Worm (Caenorhabditis elegans) whole organism, L4/young adult: Measurements from ENCODE around the gene nhr-28.
A peak's percentile ranks its signal among the peaks of the same experiment; 100 is the strongest.

ENCODE experiments used
- W03F9.2 ChIP-seq: fragments of 150-350 bp; optimal IDR thresholded peaks from 2 replicates; lab custom pipeline; 2014; ENCODE audit warnings: missing biosample characterization, missing genetic modification characterization
- dao-5 ChIP-seq: sonication (generic microtip); optimal IDR thresholded peaks from 2 replicates; lab custom pipeline; 2016; ENCODE audit warnings: missing genotype, missing genetic modification characterization, moderate library complexity, missing compliant biosample characterization
- him-1 ChIP-seq: sonication (generic microtip); optimal IDR thresholded peaks from 2 replicates; lab custom pipeline; 2016; ENCODE audit warnings: missing genotype, missing genetic modification reagents, missing genetic modification characterization, missing compliant biosample characterization

Gene nhr-28

DNA sequence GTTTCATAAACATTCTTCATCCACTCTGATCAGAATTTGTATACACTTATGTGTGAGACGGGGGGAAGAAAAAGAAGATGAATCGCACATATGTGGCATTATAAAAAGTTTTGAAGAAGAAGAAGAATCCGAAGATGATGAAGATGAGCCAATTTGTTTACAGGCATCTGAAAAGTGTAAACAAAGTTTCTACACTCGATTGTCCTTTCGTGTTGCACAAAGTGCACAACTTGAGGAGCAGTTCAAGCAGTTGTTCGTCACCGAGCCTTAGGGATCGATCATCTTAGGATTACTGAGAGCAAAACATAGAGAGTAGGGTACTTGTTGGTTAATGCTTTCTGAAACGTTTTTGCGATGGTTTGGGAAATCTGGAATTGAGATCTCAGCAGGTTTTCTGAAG is 36.3 kb downstream of the nhr-28 start:
- no peak for TF ChIP-seq dao-5 (tag; lab: Kevin White, UChicago)
- no peak for TF ChIP-seq him-1 (tag; lab: Kevin White, UChicago)
- TF ChIP-seq W03F9.2 = no peak

DNA sequence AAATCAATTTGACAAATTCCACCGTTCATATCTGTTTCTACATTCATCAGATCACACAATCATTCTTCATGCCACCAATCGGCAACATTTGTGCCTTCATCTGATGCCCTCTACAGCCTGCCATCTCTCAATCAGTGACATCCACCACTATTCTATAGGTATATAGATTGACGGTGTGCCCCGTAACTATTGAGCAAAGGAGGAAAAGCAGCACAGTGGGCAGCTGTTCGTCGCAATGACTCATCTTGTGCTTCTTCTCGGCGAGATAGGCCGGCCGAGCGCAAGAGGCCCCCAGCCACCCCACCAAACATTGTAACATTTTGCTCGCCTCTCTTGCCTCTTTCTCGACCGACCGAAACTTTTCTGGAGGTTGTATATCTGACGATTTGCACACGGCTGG is 37.3 kb downstream of the nhr-28 start:
- TF ChIP-seq W03F9.2 (no peak), him-1 (tag; lab: Kevin White, UChicago) (no peak), dao-5 (tag; lab: Kevin White, UChicago) (no peak)

DNA sequence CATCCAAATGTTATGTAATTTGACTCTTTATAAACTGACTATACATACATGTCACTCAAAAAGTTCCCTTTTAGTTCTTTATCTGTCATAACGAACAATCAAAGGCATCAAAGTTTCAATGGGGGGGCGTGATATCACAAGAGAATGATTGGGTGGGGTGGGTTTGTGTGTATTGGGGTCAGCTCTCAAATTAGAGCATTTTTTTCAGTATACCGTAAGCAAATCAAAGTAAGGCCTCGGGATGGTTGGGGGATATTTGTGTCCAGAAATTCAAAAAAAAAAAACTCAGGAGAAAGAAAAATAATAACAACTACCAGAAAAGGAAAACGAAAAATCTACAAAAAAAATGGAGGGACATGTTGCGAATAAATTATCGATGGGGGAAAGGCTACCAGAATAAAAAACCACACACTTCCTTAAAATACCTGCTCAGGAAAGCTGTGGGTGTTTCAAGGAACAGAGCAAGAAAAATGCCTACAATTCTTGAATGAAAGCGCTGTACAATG is 43.7 kb downstream of the nhr-28 start, which contains the start of gene F01G12.18:
TSS of gene F01G12.18 (minus strand) at position 51 of the 506 bp plus-strand sequence.
- TF ChIP-seq him-1 (tag; lab: Kevin White, UChicago) (no peak), dao-5 (tag; lab: Kevin White, UChicago) (no peak), W03F9.2 (no peak)

DNA sequence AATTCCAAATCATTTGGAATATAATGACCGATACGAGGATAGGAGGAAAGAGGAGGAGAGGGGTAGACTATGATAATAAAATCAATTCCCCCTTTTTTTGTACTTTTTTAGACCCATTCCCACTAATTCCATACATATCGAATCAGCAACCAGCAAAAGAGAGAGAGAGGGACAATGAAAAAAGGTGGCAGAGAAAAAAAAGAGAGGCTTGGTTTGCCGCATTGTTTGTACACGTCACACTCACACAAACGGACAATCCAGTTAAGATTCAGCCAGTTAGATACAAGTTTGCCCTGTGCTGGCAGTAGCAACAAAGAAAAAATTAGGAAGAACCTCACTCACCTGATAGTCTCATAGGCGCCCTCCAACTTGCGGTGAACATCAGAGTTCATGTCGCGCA is 46.1 kb downstream of the nhr-28 start:
- TF ChIP-seq him-1 (tag; lab: Kevin White, UChicago) (no peak), W03F9.2 (no peak), dao-5 (tag; lab: Kevin White, UChicago) (no peak)

DNA sequence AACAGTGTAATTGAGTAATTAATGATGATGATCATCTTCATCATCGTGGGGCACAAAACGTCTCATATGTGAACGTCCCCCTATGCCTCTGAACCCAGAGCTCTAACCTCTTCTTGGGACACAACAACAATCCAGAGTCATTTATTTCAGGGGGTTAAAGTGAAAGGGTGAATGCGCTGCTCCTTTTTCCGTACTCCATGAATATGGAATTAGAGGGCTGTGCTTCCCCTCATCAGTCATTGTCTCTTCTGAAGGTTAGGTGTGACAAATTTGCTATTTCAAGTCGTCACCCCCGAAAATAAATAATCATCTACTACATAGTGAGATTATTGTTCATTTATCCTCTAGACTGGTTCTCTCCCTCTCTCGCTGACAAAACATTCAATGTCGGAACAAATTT is 47.5 kb downstream of the nhr-28 start:
- TF ChIP-seq dao-5 (tag; lab: Kevin White, UChicago) = no peak

DNA sequence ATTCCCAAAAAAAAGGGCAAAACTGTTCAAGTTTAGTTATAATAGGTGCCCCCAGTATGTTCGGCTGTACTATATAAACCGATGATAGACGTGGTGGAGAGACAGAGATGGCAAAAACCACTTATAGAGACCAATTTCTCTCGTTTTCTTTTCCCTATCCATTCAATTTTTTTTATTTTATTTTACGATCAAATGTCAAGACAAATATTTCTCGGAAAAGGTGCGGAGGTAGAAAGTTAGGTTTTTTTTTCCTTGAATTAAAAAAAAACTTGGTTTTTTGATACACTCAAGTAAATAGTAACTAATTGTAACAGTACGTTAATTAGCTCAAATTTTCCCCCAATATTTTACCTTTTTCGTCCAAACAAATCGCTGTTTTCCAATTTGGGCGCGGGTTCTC is 48.0 kb downstream of the nhr-28 start:
- TF ChIP-seq him-1 (tag; lab: Kevin White, UChicago) (no peak), dao-5 (tag; lab: Kevin White, UChicago) (no peak), W03F9.2 (no peak)

DNA sequence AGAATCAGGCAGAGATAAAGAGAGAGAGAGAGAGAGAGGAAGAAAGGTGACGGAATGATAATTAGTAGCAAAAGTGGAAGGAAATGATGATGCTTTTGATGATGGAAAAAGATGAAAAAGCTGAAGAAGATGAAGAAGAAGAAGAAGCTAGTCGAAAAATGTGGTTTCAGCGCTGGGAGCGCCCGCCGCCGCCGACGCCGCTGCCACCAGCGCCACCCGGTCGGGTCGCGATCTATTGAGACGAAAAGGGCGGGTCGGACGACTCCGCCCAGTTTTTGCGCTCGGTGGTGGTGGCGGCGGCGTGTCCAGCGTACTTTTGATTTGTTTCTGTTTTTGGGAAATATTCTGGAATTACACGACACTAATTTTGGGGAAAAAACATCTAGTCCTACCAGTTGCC is 48.6 kb downstream of the nhr-28 start:
- TF ChIP-seq W03F9.2 (no peak), him-1 (tag; lab: Kevin White, UChicago) (no peak), dao-5 (tag; lab: Kevin White, UChicago) (no peak)

DNA sequence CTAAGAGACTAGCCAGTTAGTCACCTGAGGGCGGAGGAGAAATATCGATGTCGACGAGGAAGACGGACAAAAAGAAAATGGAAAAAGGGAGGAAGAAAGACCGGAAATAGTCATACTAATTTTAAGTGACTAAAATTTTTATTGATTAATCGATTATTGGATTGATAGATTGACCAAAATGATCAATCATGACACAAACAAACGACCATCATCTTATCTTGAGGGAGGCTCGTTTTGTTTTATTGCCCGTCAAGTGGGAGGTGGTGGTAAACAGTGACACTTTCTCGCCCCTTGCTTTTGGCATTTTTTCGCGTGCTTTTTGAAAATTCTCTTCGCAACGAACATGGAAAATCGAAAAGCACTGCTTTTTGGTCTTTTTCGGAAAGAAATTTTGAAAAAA is 50.0 kb downstream of the nhr-28 start:
- TF ChIP-seq W03F9.2 = peak; percentile 3
- no peak for TF ChIP-seq dao-5 (tag; lab: Kevin White, UChicago)

DNA sequence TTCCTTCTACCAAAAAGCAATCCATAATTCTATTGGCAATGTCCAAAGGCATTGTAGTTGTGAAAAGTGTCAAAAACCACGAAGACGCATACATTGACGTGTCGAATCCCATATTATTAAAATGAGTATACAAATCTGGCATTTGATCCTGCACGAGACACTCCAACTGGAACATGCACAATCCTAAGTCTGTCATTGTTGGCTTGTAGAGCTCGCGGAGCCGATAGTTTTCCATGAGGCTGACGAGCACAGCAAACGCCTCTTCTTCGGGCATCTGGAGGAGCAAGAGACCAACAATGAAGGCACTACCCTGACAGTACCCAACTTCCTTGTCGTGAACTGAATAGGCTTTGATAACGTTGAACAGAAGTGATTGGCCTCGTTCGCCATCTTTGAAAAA is 51.9 kb downstream of the nhr-28 start:
- no peak for TF ChIP-seq dao-5 (tag; lab: Kevin White, UChicago)
- no peak for TF ChIP-seq W03F9.2
- no peak for TF ChIP-seq him-1 (tag; lab: Kevin White, UChicago)

DNA sequence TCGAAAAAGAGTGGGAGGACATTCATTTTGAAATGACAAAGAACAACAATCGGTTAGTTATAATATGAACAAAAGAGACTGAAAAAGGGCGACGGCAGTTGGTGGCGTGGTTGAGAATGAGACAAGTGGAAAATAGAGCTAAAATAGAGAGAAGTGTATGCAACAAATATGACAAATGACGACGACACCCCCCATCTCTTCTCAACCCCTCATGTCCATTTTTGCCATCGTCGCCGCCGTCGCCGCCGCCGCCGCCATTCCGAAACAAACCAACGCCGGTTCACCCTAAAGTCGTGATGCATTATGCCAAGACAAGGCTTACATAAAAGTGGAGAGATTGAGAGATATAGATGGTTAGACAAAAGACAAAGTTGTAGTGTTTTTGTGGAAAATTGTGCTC is 54.4 kb downstream of the nhr-28 start:
- TF ChIP-seq W03F9.2 (no peak), dao-5 (tag; lab: Kevin White, UChicago) (no peak), him-1 (tag; lab: Kevin White, UChicago) (no peak)
